Fruit fly (Drosophila melanogaster) whole organism, embryonic: ENCODE results near the gene CG11695.

Experiments used
- Asciz ChIP-seq: fragments of 200-800 bp; sonication (Bioruptor generic); optimal IDR thresholded peaks from 2 replicates; lab custom pipeline; 2017; ENCODE audit warnings: missing biosample characterization, mild to moderate bottlenecking, missing genetic modification characterization, missing genetic modification reagents
- CG10543 ChIP-seq: fragments of 200-800 bp; sonication (Bioruptor generic); optimal IDR thresholded peaks from 3 replicates; lab custom pipeline; 2017; ENCODE audit warnings: missing biosample characterization, mild to moderate bottlenecking, missing genetic modification characterization, moderate library complexity
- CG11085 ChIP-seq: fragments of 200-800 bp; sonication (Bioruptor generic); IDR thresholded peaks from 2 replicates; pipeline ENCODE4 v1.3.6; 2022; ENCODE audit warnings: missing biosample characterization, missing genetic modification characterization
- CG11560 ChIP-seq: fragments of 200-800 bp; sonication (Bioruptor generic); IDR thresholded peaks from 3 replicates; pipeline ENCODE4 v1.3.6; 2022; ENCODE audit warnings: missing biosample characterization, missing genetic modification characterization
- CG12659 ChIP-seq: fragments of 200-800 bp; sonication (Bioruptor generic); optimal IDR thresholded peaks from 3 replicates; lab custom pipeline; 2017; ENCODE audit warnings: mild to moderate bottlenecking, missing biosample characterization, missing genetic modification reagents, missing genetic modification characterization
- CG13123 ChIP-seq: fragments of 200-800 bp; sonication (Bioruptor generic); optimal IDR thresholded peaks from 2 replicates; lab custom pipeline; 2016; ENCODE audit warnings: missing biosample characterization, missing genetic modification characterization
- CG13287 ChIP-seq: fragments of 200-800 bp; sonication (Bioruptor generic); IDR thresholded peaks from 2 replicates; pipeline ENCODE4 v1.3.6; 2022; ENCODE audit warnings: missing biosample characterization, missing genetic modification characterization; ENCODE audit not compliant: partially characterized antibody
- CG13424 ChIP-seq: fragments of 200-800 bp; sonication (Bioruptor generic); optimal IDR thresholded peaks from 2 replicates; lab custom pipeline; 2019; ENCODE audit warnings: missing biosample characterization, mild to moderate bottlenecking, missing genetic modification characterization, moderate library complexity
- CG16813 ChIP-seq: fragments of 200-800 bp; sonication (Bioruptor generic); IDR thresholded peaks from 3 replicates; pipeline ENCODE4 v1.3.6; 2022; ENCODE audit warnings: missing biosample characterization, missing genetic modification characterization; ENCODE audit not compliant: partially characterized antibody
- CG30020 ChIP-seq: fragments of 200-800 bp; optimal IDR thresholded peaks from 2 replicates; lab custom pipeline; 2019; ENCODE audit warnings: missing biosample characterization, mild to moderate bottlenecking, missing genetic modification characterization, moderate library complexity
- CG3065 ChIP-seq: fragments of 200-800 bp; sonication (Bioruptor generic); optimal IDR thresholded peaks from 2 replicates; lab custom pipeline; 2016; ENCODE audit warnings: missing biosample characterization, missing genetic modification characterization
- CG32532 ChIP-seq: fragments of 200-800 bp; sonication (Bioruptor generic); IDR thresholded peaks from 2 replicates; pipeline ENCODE4 v1.3.6; 2022; ENCODE audit warnings: missing biosample characterization, missing genetic modification characterization
- CG32772 ChIP-seq: fragments of 200-800 bp; sonication (Bioruptor generic); IDR thresholded peaks from 2 replicates; pipeline ENCODE4 v1.3.6; 2022; ENCODE audit warnings: missing biosample characterization, missing genetic modification characterization
- CG34422 ChIP-seq: fragments of 200-800 bp; sonication (Bioruptor generic); IDR thresholded peaks from 3 replicates; pipeline ENCODE4 v1.3.6; 2022; ENCODE audit warnings: missing biosample characterization, missing genetic modification characterization
- CG3847 ChIP-seq: fragments of 200-800 bp; sonication (Bioruptor generic); IDR thresholded peaks from 2 replicates; pipeline ENCODE4 v1.3.6; 2022; ENCODE audit warnings: missing biosample characterization, missing genetic modification characterization
- CG42726 ChIP-seq: fragments of 200-800 bp; sonication (Bioruptor generic); IDR thresholded peaks from 2 replicates; pipeline ENCODE4 v1.3.6; 2022; ENCODE audit warnings: missing biosample characterization, missing genetic modification characterization; ENCODE audit not compliant: partially characterized antibody
- CG6791 ChIP-seq: fragments of 200-800 bp; sonication (Bioruptor generic); IDR thresholded peaks from 3 replicates; pipeline ENCODE4 v1.3.6; 2022; ENCODE audit warnings: missing biosample characterization, missing genetic modification characterization; ENCODE audit not compliant: partially characterized antibody
- Dref ChIP-seq: fragments of 200-800 bp; sonication (Bioruptor generic); IDR thresholded peaks from 2 replicates; pipeline ENCODE4 v1.3.6; 2022; ENCODE audit warnings: missing biosample characterization, missing genetic modification characterization
- E2f2 ChIP-seq: fragments of 200-800 bp; sonication (Bioruptor generic); IDR thresholded peaks from 2 replicates; pipeline ENCODE4 v1.3.6; 2022; ENCODE audit warnings: missing biosample characterization, missing genetic modification characterization
- Ets97D ChIP-seq: fragments of 200-800 bp; sonication (Bioruptor generic); optimal IDR thresholded peaks from 3 replicates; lab custom pipeline; 2016; ENCODE audit warnings: missing biosample characterization, missing genetic modification characterization
- Fer1 ChIP-seq: fragments of 200-800 bp; sonication (Bioruptor generic); optimal IDR thresholded peaks from 2 replicates; lab custom pipeline; 2017; ENCODE audit warnings: missing biosample characterization, mild to moderate bottlenecking, missing genetic modification characterization
- Gug ChIP-seq: fragments of 200-800 bp; sonication (Bioruptor generic); IDR thresholded peaks from 4 replicates; pipeline ENCODE4 v1.3.6; 2022; ENCODE audit warnings: missing biosample characterization, missing genetic modification characterization
- HLH54F ChIP-seq: fragments of 200-800 bp; sonication (Bioruptor generic); optimal IDR thresholded peaks from 3 replicates; lab custom pipeline; 2016; ENCODE audit warnings: missing biosample characterization, missing genetic modification characterization
- Jarid2 ChIP-seq: fragments of 200-800 bp; sonication (Bioruptor generic); optimal IDR thresholded peaks from 3 replicates; lab custom pipeline; 2017; ENCODE audit warnings: mild to moderate bottlenecking, missing biosample characterization, missing genetic modification reagents, missing genetic modification characterization
- MBD-R2 ChIP-seq: fragments of 200-800 bp; sonication (Bioruptor generic); IDR thresholded peaks from 2 replicates; pipeline ENCODE4 v1.3.6; 2022; ENCODE audit warnings: missing biosample characterization, missing genetic modification characterization
- Med ChIP-seq: fragments of 200-800 bp; sonication (Bioruptor generic); peaks from one replicate; lab custom pipeline; 2016; ENCODE audit warnings: missing biosample characterization, missing genetic modification characterization, mild to moderate bottlenecking, inconsistent platforms, moderate library complexity
- Myb ChIP-seq: fragments of 200-800 bp; sonication (Bioruptor generic); optimal IDR thresholded peaks from 2 replicates; lab custom pipeline; 2016; ENCODE audit warnings: missing biosample characterization, missing genetic modification characterization
- Oli ChIP-seq: fragments of 200-800 bp; sonication (Bioruptor generic); optimal IDR thresholded peaks from 2 replicates; lab custom pipeline; 2018; ENCODE audit warnings: missing biosample characterization, mild to moderate bottlenecking, missing genetic modification characterization, moderate library complexity
- Rfx ChIP-seq: fragments of 200-800 bp; sonication (Bioruptor generic); IDR thresholded peaks from 2 replicates; pipeline ENCODE4 v1.3.6; 2022; ENCODE audit warnings: missing biosample characterization, missing genetic modification characterization
- Scr ChIP-seq: fragments of 200-800 bp; sonication (Bioruptor generic); IDR thresholded peaks from 2 replicates; pipeline ENCODE4 v1.3.6; 2022; ENCODE audit warnings: missing biosample characterization, missing genetic modification characterization; ENCODE audit not compliant: partially characterized antibody
- Sin3A ChIP-seq: fragments of >200 bp; optimal IDR thresholded peaks from 2 replicates; lab custom pipeline; 2018
- amos ChIP-seq: fragments of 200-800 bp; sonication (Bioruptor generic); IDR thresholded peaks from 2 replicates; pipeline ENCODE4 v1.3.6; 2022; ENCODE audit warnings: missing biosample characterization, missing genetic modification characterization; ENCODE audit not compliant: partially characterized antibody
- btn ChIP-seq: fragments of 200-800 bp; sonication (Bioruptor generic); optimal IDR thresholded peaks from 2 replicates; lab custom pipeline; 2016; ENCODE audit warnings: missing biosample characterization, missing genetic modification characterization
- ci ChIP-seq: fragments of 200-800 bp; sonication (Bioruptor generic); IDR thresholded peaks from 3 replicates; pipeline ENCODE4 v1.3.6; 2022; ENCODE audit warnings: missing biosample characterization, missing genetic modification characterization
- disco-r ChIP-seq: fragments of 200-800 bp; sonication (Bioruptor generic); optimal IDR thresholded peaks from 2 replicates; lab custom pipeline; 2016; ENCODE audit warnings: missing biosample characterization, missing genetic modification characterization
- gfzf ChIP-seq: fragments of 200-800 bp; sonication (Bioruptor generic); optimal IDR thresholded peaks from 2 replicates; lab custom pipeline; 2016; ENCODE audit warnings: missing biosample characterization, mild to moderate bottlenecking, missing genetic modification characterization, moderate library complexity
- grn ChIP-seq: fragments of 200-800 bp; sonication (Bioruptor generic); optimal IDR thresholded peaks from 3 replicates; lab custom pipeline; 2017; ENCODE audit warnings: missing biosample characterization, missing genetic modification characterization
- h ChIP-seq: fragments of >200 bp; optimal IDR thresholded peaks from 2 replicates; lab custom pipeline; 2017
- hkb ChIP-seq, 2 experiments: fragments of 200-800 bp in 1 of 2; fragments of >200 bp in 1 of 2; sonication (Bioruptor generic) in 1 of 2; IDR thresholded peaks in 1 of 2; optimal IDR thresholded peaks in 1 of 2; 2 replicates each; pipeline versions ENCODE4 v1.3.6 to Lab custom; 2017 to 2022; ENCODE audit warnings: missing biosample characterization in 1 of 2, missing genetic modification characterization in 1 of 2
- ken ChIP-seq: fragments of 200-800 bp; sonication (Bioruptor generic); IDR thresholded peaks from 3 replicates; pipeline ENCODE4 v1.3.6; 2022; ENCODE audit warnings: missing biosample characterization, missing genetic modification characterization
- nerfin-2 ChIP-seq: fragments of 200-800 bp; sonication (Bioruptor generic); IDR thresholded peaks from 2 replicates; pipeline ENCODE4 v1.3.6; 2022; ENCODE audit warnings: missing biosample characterization, missing genetic modification characterization; ENCODE audit not compliant: partially characterized antibody
- row ChIP-seq: fragments of 200-800 bp; sonication (Bioruptor generic); IDR thresholded peaks from 3 replicates; pipeline ENCODE4 v1.3.6; 2022; ENCODE audit warnings: missing biosample characterization, missing genetic modification characterization
- sens ChIP-seq: fragments of 200-800 bp; sonication (Bioruptor generic); peaks from one replicate; lab custom pipeline; 2016; ENCODE audit warnings: missing biosample characterization, missing genetic modification characterization
- sob ChIP-seq: fragments of 200-800 bp; sonication (Bioruptor generic); IDR thresholded peaks from 2 replicates; pipeline ENCODE4 v1.3.6; 2022; ENCODE audit warnings: missing biosample characterization, missing genetic modification characterization
- unc-4 ChIP-seq: fragments of 200-800 bp; sonication (Bioruptor generic); IDR thresholded peaks from 2 replicates; pipeline ENCODE4 v1.3.6; 2022; ENCODE audit warnings: missing biosample characterization, missing genetic modification characterization; ENCODE audit not compliant: partially characterized antibody
- vvl ChIP-seq: fragments of 200-800 bp; sonication (Bioruptor generic); IDR thresholded peaks from 2 replicates; pipeline ENCODE4 v1.3.6; 2022; ENCODE audit warnings: missing biosample characterization, missing genetic modification characterization
- z ChIP-seq: fragments of 200-800 bp; sonication (Bioruptor generic); IDR thresholded peaks from 3 replicates; pipeline ENCODE4 v1.3.6; 2022; ENCODE audit warnings: missing biosample characterization, missing genetic modification characterization
- zfh1 ChIP-seq: fragments of 200-800 bp; sonication (Bioruptor generic); IDR thresholded peaks from 3 replicates; pipeline ENCODE4 v1.3.6; 2022; ENCODE audit warnings: missing biosample characterization, missing genetic modification characterization

CG11695 gene

dm6 chrX:11584075-11584474, 7.4 kb downstream of the CG11695 start, which contains the start of gene pkm:
Gene pkm, minus strand, starts transcription at chrX:11584175.
- peak; percentile 32 for TF ChIP-seq Med (GFP tag; lab: Kevin White, UChicago)
- no peak for TF ChIP-seq nerfin-2 (GFP tag; lab: Robert Waterston, UW)

dm6 chrX:11599589-11599988, 22.9 kb downstream of the CG11695 start, which contains the start of gene rho-4:
Gene rho-4, plus strand, starts transcription at chrX:11599838.
- TF ChIP-seq CG13287 (GFP tag; lab: Robert Waterston, UW) (peak; percentile 47; the same call in 1 of the 2 replicates), CG11085 (GFP tag; lab: Robert Waterston, UW) (peak; percentile 36; the same call in 1 of the 2 replicates), Gug (GFP tag; lab: Robert Waterston, UW) (0 out of 4 replicates have a peak, but pooled peaks have one; percentile 2), MBD-R2 (peak; percentile 42), Dref (GFP tag; lab: Robert Waterston, UW) (peak; percentile 45), zfh1 (GFP tag; lab: Robert Waterston, UW) (0 out of 3 replicates have a peak, but pooled peaks have one; percentile 6), ci (GFP tag; lab: Robert Waterston, UW) (peak; percentile 39; the same call in 1 of the 3 replicates), CG16813 (GFP tag; lab: Robert Waterston, UW) (0 out of 3 replicates have a peak, but pooled peaks have one; percentile 12), amos (peak; percentile 45; the same call in 1 of the 2 replicates), CG6791 (GFP tag; lab: Robert Waterston, UW) (0 out of 3 replicates have a peak, but pooled peaks have one; percentile 10), vvl (GFP tag; lab: Robert Waterston, UW) (peak; percentile 20; the same call in 1 of the 2 replicates), row (peak; percentile 38; the same call in 2 of the 3 replicates), Jarid2 (GFP tag; lab: Kevin White, UChicago) (peak; percentile 44), sob (GFP tag; lab: Robert Waterston, UW) (0 out of 2 replicates have a peak, but pooled peaks have one; percentile 23), Rfx (GFP tag; lab: Robert Waterston, UW) (peak; percentile 26; the same call in 1 of the 2 replicates), grn (GFP tag; lab: Kevin White, UChicago) (peak; percentile 39), Myb (peak; percentile 16), Scr (GFP tag; lab: Robert Waterston, UW) (0 out of 2 replicates have a peak, but pooled peaks have one; percentile 28), CG3847 (peak; percentile 73), CG42726 (0 out of 2 replicates have a peak, but pooled peaks have one; percentile 28), CG32772 (GFP tag; lab: Robert Waterston, UW) (0 out of 2 replicates have a peak, but pooled peaks have one; percentile 29), CG32532 (peak; percentile 26; the same call in 1 of the 2 replicates), E2f2 (peak; percentile 82), ken (0 out of 3 replicates have a peak, but pooled peaks have one; percentile 20), gfzf (peak; percentile 53)

dm6 chrX:11600795-11601358, 24.2 kb downstream of the CG11695 start:
- TF ChIP-seq HLH54F (GFP tag; lab: Kevin White, UChicago) (peak; percentile 29), Ets97D (GFP tag; lab: Kevin White, UChicago) (no peak), CG12659 (GFP tag; lab: Kevin White, UChicago) (no peak), btn (GFP tag; lab: Kevin White, UChicago) (no peak), CG10543 (GFP tag; lab: Kevin White, UChicago) (no peak), ken (no peak), CG11560 (tag; lab: Robert Waterston, UW) (no peak), disco-r (GFP tag; lab: Kevin White, UChicago) (no peak), hkb (optimal IDR thresholded peaks at IDR 0.05; lab: Kevin White, UChicago) (no peak), hkb (GFP tag; IDR thresholded peaks at IDR 0.05; lab: Robert Waterston, UW) (no peak), Fer1 (GFP tag; lab: Kevin White, UChicago) (no peak), Sin3A (no peak), CG34422 (GFP tag; lab: Robert Waterston, UW) (peak; percentile 31; the same call in 1 of the 3 replicates), z (0 out of 3 replicates have a peak, but pooled peaks have one; percentile 20), sens (GFP tag; lab: Kevin White, UChicago) (peak; percentile 72), Oli (no peak), unc-4 (GFP tag; lab: Robert Waterston, UW) (no peak), CG3065 (no peak), h (no peak), Asciz (GFP tag; lab: Kevin White, UChicago) (no peak), CG13424 (tag; lab: Kevin White, UChicago) (no peak), CG13123 (no peak), CG30020 (tag; lab: Kevin White, UChicago) (no peak)
